Worm (Caenorhabditis elegans) whole organism, young adult: ENCODE results near the gene C50F4.9.

ENCODE experiments used
- F57A8.1 ChIP-seq: fragments of 200-800 bp; sonication (Bioruptor generic); optimal IDR thresholded peaks from 2 replicates; lab custom pipeline; 2018; ENCODE audit warnings: mild to moderate bottlenecking, missing genetic modification characterization, moderate library complexity, missing compliant biosample characterization
- Y53F4B.3 ChIP-seq: fragments of 200-800 bp; sonication (Bioruptor generic); IDR thresholded peaks from 2 replicates; pipeline ENCODE4 v1.3.6; 2022; ENCODE audit warnings: missing genetic modification reagents, missing genetic modification characterization, missing compliant biosample characterization
- ama-1 ChIP-seq, 3 experiments: fragments of 150-350 bp in 1 of 3; sonication (generic microtip) in 2 of 3; optimal IDR thresholded peaks; 2 replicates each; lab custom pipeline; 2014 to 2018; ENCODE audit warnings: missing biosample characterization in 2 of 3, missing genetic modification characterization in 2 of 3, missing genetic modification reagents in 2 of 3
- cebp-1 ChIP-seq, 2 experiments: fragments of 200-800 bp in 1 of 2; sonication (Bioruptor generic) in 1 of 2; sonication (generic microtip) in 1 of 2; IDR thresholded peaks in 1 of 2; optimal IDR thresholded peaks in 1 of 2; 2 replicates each; pipeline versions ENCODE4 v1.3.6 to Lab custom; 2017 to 2022; ENCODE audit warnings: missing compliant biosample characterization in 2 of 2, missing genetic modification characterization in 2 of 2, mild to moderate bottlenecking in 1 of 2, missing genetic modification reagents in 1 of 2, moderate library complexity in 1 of 2
- gei-17 ChIP-seq: fragments of 200-800 bp; sonication (Bioruptor generic); optimal IDR thresholded peaks from 2 replicates; lab custom pipeline; 2018; ENCODE audit warnings: mild to moderate bottlenecking, missing genetic modification characterization, missing compliant biosample characterization
- madf-10 ChIP-seq: sonication (generic microtip); optimal IDR thresholded peaks from 2 replicates; lab custom pipeline; 2016; ENCODE audit warnings: mild to moderate bottlenecking, missing genetic modification characterization, missing compliant biosample characterization
- nfyb-1 ChIP-seq: fragments of 200-800 bp; sonication (Bioruptor generic); IDR thresholded peaks from 2 replicates; pipeline ENCODE4 v1.3.6; 2022; ENCODE audit warnings: missing genetic modification reagents, missing genetic modification characterization, missing compliant biosample characterization
- rpc-1 ChIP-seq, 2 experiments: fragments of 150-350 bp in 1 of 2; sonication (generic microtip) in 1 of 2; optimal IDR thresholded peaks; 2 replicates each; lab custom pipeline; 2014 to 2018; ENCODE audit warnings: missing biosample characterization in 1 of 2, missing genetic modification characterization in 1 of 2, missing genetic modification reagents in 1 of 2, missing genotype in 1 of 2
- snpc-4 ChIP-seq, 5 experiments: fragments of 150-350 bp in 1 of 5; sonication (generic microtip) in 4 of 5; optimal IDR thresholded peaks; 2 replicates each; lab custom pipeline; 2014 to 2018; ENCODE audit warnings: missing genetic modification characterization in 5 of 5, missing biosample characterization in 3 of 5, antibody characterized with exemption in 2 of 5, mild to moderate bottlenecking in 2 of 5, missing compliant biosample characterization in 2 of 5, missing genotype in 2 of 5, moderate library complexity in 2 of 5, missing genetic modification reagents in 1 of 5
- unc-130 ChIP-seq: sonication (generic microtip); optimal IDR thresholded peaks from 2 replicates; lab custom pipeline; 2016; ENCODE audit warnings: missing genetic modification reagents, missing genetic modification characterization, missing compliant biosample characterization
- unc-62 ChIP-seq: fragments of 150-350 bp; optimal IDR thresholded peaks from 2 replicates; lab custom pipeline; 2014; ENCODE audit warnings: missing biosample characterization, missing genetic modification reagents, missing genetic modification characterization

DNA sequence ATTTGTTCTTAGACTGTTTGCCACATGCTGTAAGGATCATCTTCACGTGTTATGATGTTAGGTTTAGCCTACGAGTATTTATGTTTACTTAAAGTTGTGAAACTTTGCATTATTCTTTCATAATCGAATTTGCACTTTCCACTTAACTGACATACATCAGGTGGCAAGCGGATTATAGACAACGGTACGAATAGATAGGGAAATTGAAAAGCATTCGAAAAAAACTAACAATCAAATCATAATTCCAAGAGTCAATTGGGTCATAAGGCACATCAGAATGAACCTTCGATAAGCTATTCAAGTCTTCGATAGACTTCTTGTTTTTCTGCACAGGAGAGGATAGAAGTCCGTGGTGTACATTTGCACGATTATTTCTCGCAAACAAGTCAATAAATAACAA lies 31.5 kb downstream of the C50F4.9 start:
- TF ChIP-seq ama-1 (optimal IDR thresholded peaks at IDR 0.05; lab: Kevin White, UChicago) (no peak), ama-1 (GFP tag; optimal IDR thresholded peaks at IDR 0.05; lab: Kevin White, UChicago) (no peak), F57A8.1 (GFP tag; lab: Kevin White, UChicago) (no peak), Y53F4B.3 (no peak), unc-62 (no peak), snpc-4 (GFP tag; optimal IDR thresholded peaks at IDR 0.05; lab: Kevin White, UChicago) (no peak), snpc-4 (tag; optimal IDR thresholded peaks at IDR 0.05; lab: Kevin White, UChicago) (no peak), unc-130 (GFP tag; lab: Kevin White, UChicago) (no peak), nfyb-1 (GFP tag; lab: Robert Waterston, UW) (no peak), rpc-1 (optimal IDR thresholded peaks at IDR 0.05; lab: Kevin White, UChicago) (no peak), rpc-1 (tag; optimal IDR thresholded peaks at IDR 0.05; lab: Kevin White, UChicago) (no peak), madf-10 (no peak), cebp-1 (GFP tag; IDR thresholded peaks at IDR 0.05; lab: Robert Waterston, UW) (no peak), cebp-1 (tag; optimal IDR thresholded peaks at IDR 0.05; lab: Kevin White, UChicago) (no peak), gei-17 (GFP tag; lab: Kevin White, UChicago) (no peak)
